Fruit fly (Drosophila melanogaster): ENCODE results near the gene CG7271.

DNA sequence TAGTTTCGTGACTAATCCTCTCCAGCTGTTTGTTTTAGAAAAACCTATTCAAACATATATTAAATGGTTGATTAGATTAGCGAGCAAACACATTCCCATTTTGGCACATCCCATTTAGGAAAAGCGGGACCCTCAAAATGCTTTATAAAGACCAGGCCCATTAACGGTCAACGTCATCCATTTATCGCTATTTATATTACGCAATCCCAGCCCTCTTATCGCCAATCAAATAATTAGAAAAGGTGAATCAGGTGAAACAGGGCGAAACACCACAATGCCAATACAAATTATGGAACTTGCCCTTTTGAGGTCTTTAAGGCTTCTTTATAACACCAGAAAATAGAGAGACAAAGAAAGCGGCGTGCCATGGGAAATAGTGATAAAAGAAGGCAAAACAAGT is 49.5 kb downstream of the CG7271 start:
- TF ChIP-seq Vsx1 (GFP tag; optimal IDR thresholded peaks at IDR 0.05) = no peak
- no peak for TF ChIP-seq CG2202 (tag; optimal IDR thresholded peaks at IDR 0.05)
- TF ChIP-seq Tbp (GFP tag; optimal IDR thresholded peaks at IDR 0.05) = no peak
- no peak for TF ChIP-seq CTCF (GFP tag; optimal IDR thresholded peaks at IDR 0.05)
